Fruit fly (Drosophila melanogaster): ENCODE results near the gene gt.

DNA sequence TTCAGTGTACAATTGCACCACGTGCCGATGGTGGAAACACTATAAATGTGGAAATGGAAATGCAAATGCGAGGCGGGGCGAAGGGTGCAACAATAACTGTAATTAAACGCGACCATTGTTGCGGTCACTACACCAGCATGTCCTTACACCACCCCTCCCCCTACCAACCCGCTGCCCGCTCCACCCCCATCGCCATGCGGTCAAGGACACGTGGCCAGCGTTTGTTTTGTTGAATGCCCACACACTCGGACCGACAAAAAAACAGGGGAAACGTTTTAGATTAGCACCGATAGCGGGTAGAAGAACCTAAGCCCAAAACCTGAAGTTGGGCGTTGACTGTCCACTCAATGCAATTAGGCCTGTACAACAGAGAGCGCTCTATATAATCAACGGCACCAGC, 34.3 kb downstream of the gt start:
- no peak for TF ChIP-seq CG8478 (optimal IDR thresholded peaks at IDR 0.05)
- no peak for TF ChIP-seq CTCF (optimal IDR thresholded peaks at IDR 0.05)

All from S2 (cell line).